Fruit fly (Drosophila melanogaster) whole organism, embryonic: ENCODE results near the gene CG17377.

ENCODE experiments used
- CG10366 ChIP-seq: fragments of 200-800 bp; sonication (Bioruptor generic); IDR thresholded peaks from 2 replicates; pipeline ENCODE4 v1.3.6; 2022; ENCODE audit warnings: missing biosample characterization, missing genetic modification characterization
- CG11696 ChIP-seq: fragments of 200-800 bp; sonication (Bioruptor generic); IDR thresholded peaks from 2 replicates; pipeline ENCODE4 v1.3.6; 2022; ENCODE audit warnings: missing biosample characterization, missing genetic modification characterization
- CG12071 ChIP-seq: fragments of 200-800 bp; sonication (Bioruptor generic); optimal IDR thresholded peaks from 3 replicates; lab custom pipeline; 2018; ENCODE audit warnings: missing biosample characterization, mild to moderate bottlenecking, missing genetic modification characterization
- CG13775 ChIP-seq: fragments of 200-800 bp; sonication (Bioruptor generic); optimal IDR thresholded peaks from 3 replicates; lab custom pipeline; 2017; ENCODE audit warnings: missing biosample characterization, mild to moderate bottlenecking, missing genetic modification characterization
- CG15073 ChIP-seq: fragments of 200-800 bp; sonication (Bioruptor generic); optimal IDR thresholded peaks from 2 replicates; lab custom pipeline; 2016; ENCODE audit warnings: missing biosample characterization, missing genetic modification characterization
- CG1529 ChIP-seq: fragments of 200-800 bp; sonication (Bioruptor generic); optimal IDR thresholded peaks from 3 replicates; lab custom pipeline; 2018; ENCODE audit warnings: missing biosample characterization, missing genetic modification characterization
- CG15601 ChIP-seq: fragments of 200-800 bp; sonication (Bioruptor generic); optimal IDR thresholded peaks from 3 replicates; lab custom pipeline; 2019; ENCODE audit warnings: missing biosample characterization, mild to moderate bottlenecking, missing genetic modification characterization, moderate library complexity
- CG1603 ChIP-seq: fragments of 200-800 bp; sonication (Bioruptor generic); optimal IDR thresholded peaks from 2 replicates; lab custom pipeline; 2019; ENCODE audit warnings: missing biosample characterization, mild to moderate bottlenecking, missing genetic modification characterization, moderate library complexity
- CG1647 ChIP-seq: fragments of 200-800 bp; sonication (Bioruptor generic); optimal IDR thresholded peaks from 3 replicates; lab custom pipeline; 2016; ENCODE audit warnings: missing biosample characterization, missing genetic modification characterization
- CG16863 ChIP-seq: fragments of 200-800 bp; sonication (Bioruptor generic); optimal IDR thresholded peaks from 3 replicates; lab custom pipeline; 2016; ENCODE audit warnings: missing biosample characterization, missing genetic modification characterization
- CG17359 ChIP-seq: fragments of 200-800 bp; sonication (Bioruptor generic); optimal IDR thresholded peaks from 3 replicates; lab custom pipeline; 2018; ENCODE audit warnings: missing biosample characterization, mild to moderate bottlenecking, missing genetic modification characterization, moderate library complexity
- CG17912 ChIP-seq: fragments of 200-800 bp; sonication (Bioruptor generic); optimal IDR thresholded peaks from 2 replicates; lab custom pipeline; 2018; ENCODE audit warnings: missing biosample characterization, mild to moderate bottlenecking, missing genetic modification characterization
- CG18476 ChIP-seq: fragments of 200-800 bp; sonication (Bioruptor generic); optimal IDR thresholded peaks from 2 replicates; lab custom pipeline; 2016; ENCODE audit warnings: missing biosample characterization, mild to moderate bottlenecking, missing genetic modification characterization
- CG3281 ChIP-seq: fragments of 200-800 bp; sonication (Bioruptor generic); optimal IDR thresholded peaks from 3 replicates; lab custom pipeline; 2017; ENCODE audit warnings: missing biosample characterization, mild to moderate bottlenecking, missing genetic modification characterization
- CG3847 ChIP-seq: fragments of 200-800 bp; sonication (Bioruptor generic); IDR thresholded peaks from 2 replicates; pipeline ENCODE4 v1.3.6; 2022; ENCODE audit warnings: missing biosample characterization, missing genetic modification characterization
- CG4424 ChIP-seq: fragments of 200-800 bp; sonication (Bioruptor generic); optimal IDR thresholded peaks from 3 replicates; lab custom pipeline; 2016; ENCODE audit warnings: missing biosample characterization, missing genetic modification characterization
- CG5953 ChIP-seq: fragments of 200-800 bp; sonication (Bioruptor generic); IDR thresholded peaks from 2 replicates; pipeline ENCODE4 v1.3.6; 2022; ENCODE audit warnings: missing biosample characterization, missing genetic modification characterization
- CG6791 ChIP-seq: fragments of 200-800 bp; sonication (Bioruptor generic); IDR thresholded peaks from 3 replicates; pipeline ENCODE4 v1.3.6; 2022; ENCODE audit warnings: missing biosample characterization, missing genetic modification characterization; ENCODE audit not compliant: partially characterized antibody
- CG7372 ChIP-seq: fragments of 200-800 bp; sonication (Bioruptor generic); IDR thresholded peaks from 2 replicates; pipeline ENCODE4 v1.3.6; 2022; ENCODE audit warnings: missing biosample characterization, missing genetic modification characterization
- CG8765 ChIP-seq: fragments of 200-800 bp; sonication (Bioruptor generic); IDR thresholded peaks from 2 replicates; pipeline ENCODE4 v1.3.6; 2022; ENCODE audit warnings: missing biosample characterization, missing genetic modification characterization
- Dfd ChIP-seq, 2 experiments: fragments of >200 bp; optimal IDR thresholded peaks; 2 replicates each; lab custom pipeline; 2017; ENCODE audit warnings: missing biosample characterization in 2 of 2, missing genetic modification characterization in 2 of 2
- Dref ChIP-seq: fragments of 200-800 bp; sonication (Bioruptor generic); IDR thresholded peaks from 2 replicates; pipeline ENCODE4 v1.3.6; 2022; ENCODE audit warnings: missing biosample characterization, missing genetic modification characterization
- H2.0 ChIP-seq: fragments of 200-800 bp; sonication (Bioruptor generic); IDR thresholded peaks from 2 replicates; pipeline ENCODE4 v1.3.6; 2022; ENCODE audit warnings: missing biosample characterization, missing genetic modification characterization
- HLH3B ChIP-seq: fragments of 200-800 bp; sonication (Bioruptor generic); IDR thresholded peaks from 2 replicates; pipeline ENCODE4 v1.3.6; 2022; ENCODE audit warnings: missing biosample characterization, missing genetic modification characterization
- Hey ChIP-seq: fragments of 200-800 bp; sonication (Bioruptor generic); optimal IDR thresholded peaks from 3 replicates; lab custom pipeline; 2018; ENCODE audit warnings: missing biosample characterization, mild to moderate bottlenecking, missing genetic modification characterization
- Lim3 ChIP-seq: fragments of 200-800 bp; sonication (Bioruptor generic); IDR thresholded peaks from 2 replicates; pipeline ENCODE4 v1.3.6; 2022; ENCODE audit warnings: missing biosample characterization, missing genetic modification characterization
- Mad ChIP-seq: fragments of 200-800 bp; sonication (Bioruptor generic); optimal IDR thresholded peaks from 2 replicates; lab custom pipeline; 2016; ENCODE audit warnings: missing biosample characterization, missing genetic modification characterization
- Mrtf ChIP-seq: fragments of 200-800 bp; sonication (Bioruptor generic); IDR thresholded peaks from 3 replicates; pipeline ENCODE4 v1.3.6; 2022; ENCODE audit warnings: missing biosample characterization, missing genetic modification characterization
- Nf-YA ChIP-seq: fragments of 200-800 bp; sonication (Bioruptor generic); IDR thresholded peaks from 2 replicates; pipeline ENCODE4 v1.3.6; 2022; ENCODE audit warnings: missing biosample characterization, missing genetic modification characterization
- Nf-YC ChIP-seq: fragments of 200-800 bp; optimal IDR thresholded peaks from 3 replicates; lab custom pipeline; 2019; ENCODE audit warnings: missing biosample characterization, mild to moderate bottlenecking, missing genetic modification characterization, moderate library complexity
- Ravus ChIP-seq: fragments of 200-800 bp; sonication (Bioruptor generic); IDR thresholded peaks from 2 replicates; pipeline ENCODE4 v1.3.6; 2022; ENCODE audit warnings: missing biosample characterization, missing genetic modification characterization
- YL-1 ChIP-seq: fragments of 200-800 bp; sonication (Bioruptor generic); optimal IDR thresholded peaks from 3 replicates; lab custom pipeline; 2017; ENCODE audit warnings: missing biosample characterization, mild to moderate bottlenecking, missing genetic modification characterization
- bbx ChIP-seq: fragments of 200-800 bp; sonication (Bioruptor generic); IDR thresholded peaks from 2 replicates; pipeline ENCODE4 v1.3.6; 2022; ENCODE audit warnings: missing biosample characterization, missing genetic modification characterization; ENCODE audit not compliant: partially characterized antibody
- chif ChIP-seq, 2 experiments: fragments of 200-800 bp; sonication (Bioruptor generic); optimal IDR thresholded peaks; 3 replicates each; lab custom pipeline; 2016; ENCODE audit warnings: missing biosample characterization in 2 of 2, missing genetic modification characterization in 2 of 2
- ci ChIP-seq: fragments of 200-800 bp; sonication (Bioruptor generic); IDR thresholded peaks from 3 replicates; pipeline ENCODE4 v1.3.6; 2022; ENCODE audit warnings: missing biosample characterization, missing genetic modification characterization
- crp ChIP-seq, 2 experiments: fragments of 200-800 bp; sonication (Bioruptor generic); optimal IDR thresholded peaks; 2 replicates in 1 of 2; 3 replicates in 1 of 2; lab custom pipeline; 2017; ENCODE audit warnings: missing biosample characterization in 2 of 2, missing genetic modification characterization in 2 of 2, mild to moderate bottlenecking in 1 of 2, moderate library complexity in 1 of 2
- dati ChIP-seq: fragments of 200-800 bp; sonication (Bioruptor generic); IDR thresholded peaks from 2 replicates; pipeline ENCODE4 v1.3.6; 2022; ENCODE audit warnings: missing biosample characterization, missing genetic modification characterization
- dimm ChIP-seq: fragments of 200-800 bp; sonication (Bioruptor generic); IDR thresholded peaks from 2 replicates; pipeline ENCODE4 v1.3.6; 2022; ENCODE audit warnings: missing biosample characterization, missing genetic modification characterization
- ems ChIP-seq: fragments of 200-800 bp; sonication (Bioruptor generic); optimal IDR thresholded peaks from 3 replicates; lab custom pipeline; 2016; ENCODE audit warnings: missing biosample characterization, missing genetic modification characterization
- ftz-f1 ChIP-seq: fragments of 200-800 bp; sonication (Bioruptor generic); optimal IDR thresholded peaks from 2 replicates; lab custom pipeline; 2016; ENCODE audit warnings: missing biosample characterization, missing genetic modification characterization
- gcm ChIP-seq: fragments of 200-800 bp; sonication (Bioruptor generic); optimal IDR thresholded peaks from 2 replicates; lab custom pipeline; 2019; ENCODE audit warnings: missing biosample characterization, mild to moderate bottlenecking, missing genetic modification characterization, moderate library complexity
- h ChIP-seq: fragments of >200 bp; optimal IDR thresholded peaks from 2 replicates; lab custom pipeline; 2017
- mld ChIP-seq: fragments of 200-800 bp; sonication (Bioruptor generic); IDR thresholded peaks from 3 replicates; pipeline ENCODE4 v1.3.6; 2022; ENCODE audit warnings: missing biosample characterization, missing genetic modification characterization; ENCODE audit not compliant: partially characterized antibody
- pho ChIP-seq: fragments of 200-800 bp; sonication (Bioruptor generic); optimal IDR thresholded peaks from 2 replicates; lab custom pipeline; 2016; ENCODE audit warnings: missing biosample characterization, missing genetic modification characterization
- prd ChIP-seq, 3 experiments: fragments of >200 bp in 2 of 3; fragments of 200-800 bp in 1 of 3; sonication (Bioruptor generic) in 1 of 3; optimal IDR thresholded peaks in 2 of 3; IDR thresholded peaks in 1 of 3; 2 replicates in 2 of 3; 3 replicates in 1 of 3; pipeline versions ENCODE4 v1.3.6 to Lab custom; 2017 to 2022; ENCODE audit warnings: missing biosample characterization in 1 of 3, missing genetic modification characterization in 1 of 3
- pzg ChIP-seq: fragments of 200-800 bp; sonication (Bioruptor generic); optimal IDR thresholded peaks from 3 replicates; lab custom pipeline; 2018; ENCODE audit warnings: missing biosample characterization, mild to moderate bottlenecking, missing genetic modification characterization, moderate library complexity
- row ChIP-seq: fragments of 200-800 bp; sonication (Bioruptor generic); IDR thresholded peaks from 3 replicates; pipeline ENCODE4 v1.3.6; 2022; ENCODE audit warnings: missing biosample characterization, missing genetic modification characterization
- tna ChIP-seq: fragments of 200-800 bp; sonication (Bioruptor generic); IDR thresholded peaks from 2 replicates; pipeline ENCODE4 v1.3.6; 2022; ENCODE audit warnings: missing biosample characterization, missing genetic modification characterization; ENCODE audit not compliant: partially characterized antibody
- wek ChIP-seq: fragments of 200-800 bp; sonication (Bioruptor generic); optimal IDR thresholded peaks from 3 replicates; lab custom pipeline; 2018; ENCODE audit warnings: missing biosample characterization, mild to moderate bottlenecking, missing genetic modification characterization, moderate library complexity
- zfh1 ChIP-seq: fragments of 200-800 bp; sonication (Bioruptor generic); IDR thresholded peaks from 3 replicates; pipeline ENCODE4 v1.3.6; 2022; ENCODE audit warnings: missing biosample characterization, missing genetic modification characterization
- zfh2 ChIP-seq: fragments of 200-800 bp; sonication (Bioruptor generic); optimal IDR thresholded peaks from 2 replicates; lab custom pipeline; 2016; ENCODE audit warnings: missing biosample characterization, missing genetic modification characterization

The CG17377 gene

DNA sequence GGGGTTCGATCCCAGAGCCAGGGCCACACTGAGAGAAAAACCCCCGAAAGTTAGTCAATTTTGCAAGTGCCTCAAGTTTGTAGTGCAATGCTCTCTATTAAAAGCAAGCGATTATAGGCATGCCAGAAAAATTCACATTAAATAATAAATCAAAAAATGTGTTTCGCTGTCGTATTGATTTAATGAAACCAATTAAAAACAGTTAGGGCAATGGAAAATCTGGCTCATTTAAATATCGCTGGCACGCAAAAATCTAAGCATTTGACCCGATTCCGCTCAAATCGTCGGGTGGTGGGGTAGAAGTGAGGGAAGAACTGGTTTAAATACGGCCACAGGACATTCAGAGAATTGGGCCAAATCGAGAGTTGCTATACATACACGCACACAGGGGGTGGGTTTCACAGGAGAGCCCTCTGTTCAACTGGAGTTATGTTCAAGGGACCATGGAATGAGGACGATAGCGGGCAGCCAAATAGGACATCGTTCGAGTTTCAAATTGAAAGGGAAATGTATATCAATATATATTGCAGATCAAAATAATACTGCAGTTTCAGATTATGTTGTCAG lies 7.6 kb downstream of the CG17377 start (continued):
- TF ChIP-seq CG3847 (GFP tag; lab: Robert Waterston, UW) (no peak), Dref (no peak), Nf-YA (GFP tag; lab: Robert Waterston, UW) (no peak), gcm (GFP tag; lab: Kevin White, UChicago) (no peak), CG5953 (no peak), dimm (no peak), row (peak; percentile 52; the same call in 2 of the 3 replicates), zfh1 (GFP tag; lab: Robert Waterston, UW) (peak; percentile 41; the same call in 1 of the 3 replicates), YL-1 (no peak), CG10366 (GFP tag; lab: Robert Waterston, UW) (peak; percentile 19; the same call in 1 of the 2 replicates), CG1647 (no peak), wek (GFP tag; lab: Kevin White, UChicago) (no peak), chif (GFP tag; optimal IDR thresholded peaks at IDR 0.05; lab: Kevin White, UChicago) (peak in 1 of 2 experiments; percentile 31), CG17359 (tag; lab: Kevin White, UChicago) (no peak), mld (GFP tag; lab: Robert Waterston, UW) (0 out of 3 replicates have a peak, but pooled peaks have one; percentile 30), Mrtf (GFP tag; lab: Robert Waterston, UW) (no peak), ci (GFP tag; lab: Robert Waterston, UW) (no peak), ftz-f1 (GFP tag; lab: Kevin White, UChicago) (no peak), CG16863 (GFP tag; lab: Kevin White, UChicago) (peak; percentile 46), HLH3B (GFP tag; lab: Robert Waterston, UW) (0 out of 2 replicates have a peak, but pooled peaks have one; percentile 18), prd (optimal IDR thresholded peaks at IDR 0.05; lab: Kevin White, UChicago) (no peak), prd (GFP tag; IDR thresholded peaks at IDR 0.05; lab: Robert Waterston, UW) (peak; percentile 52; the same call in 2 of the 3 replicates), ems (peak; percentile 38), Dfd (GFP tag; optimal IDR thresholded peaks at IDR 0.05; lab: Kevin White, UChicago) (no peak), H2.0 (GFP tag; lab: Robert Waterston, UW) (peak; percentile 9; the same call in 1 of the 2 replicates), CG17912 (no peak), h (lab: Kevin White, UChicago) (no peak), CG18476 (GFP tag; lab: Kevin White, UChicago) (no peak), CG6791 (GFP tag; lab: Robert Waterston, UW) (no peak), Ravus (GFP tag; lab: Robert Waterston, UW) (no peak), CG13775 (GFP tag; lab: Kevin White, UChicago) (no peak), CG7372 (GFP tag; lab: Robert Waterston, UW) (no peak), pzg (GFP tag; lab: Kevin White, UChicago) (no peak), crp (GFP tag; optimal IDR thresholded peaks at IDR 0.05; lab: Kevin White, UChicago) (no peak), CG12071 (no peak), CG15601 (peak; percentile 80), Mad (GFP tag; lab: Kevin White, UChicago) (peak; percentile 4), Nf-YC (tag; lab: Kevin White, UChicago) (no peak), CG1529 (GFP tag; lab: Kevin White, UChicago) (no peak), CG4424 (no peak), zfh2 (GFP tag; lab: Kevin White, UChicago) (no peak), CG8765 (GFP tag; lab: Robert Waterston, UW) (no peak), CG1603 (peak; percentile 27), Lim3 (no peak), CG3281 (GFP tag; lab: Kevin White, UChicago) (no peak), dati (GFP tag; lab: Robert Waterston, UW) (no peak), CG11696 (GFP tag; lab: Robert Waterston, UW) (peak; percentile 97), tna (GFP tag; lab: Robert Waterston, UW) (no peak), Hey (no peak), CG15073 (GFP tag; lab: Kevin White, UChicago) (no peak), bbx (GFP tag; lab: Robert Waterston, UW) (no peak), pho (GFP tag; lab: Kevin White, UChicago) (no peak)
